Worm (Caenorhabditis elegans) whole organism, L2 larva: Measurements from ENCODE around the gene Y82E9BR.14.

Source experiments
- C34F6.9 ChIP-seq: fragments of 150-350 bp; optimal IDR thresholded peaks from 2 replicates; lab custom pipeline; 2014; ENCODE audit warnings: missing biosample characterization, missing genetic modification characterization
- F13H6.1 ChIP-seq: sonication (generic microtip); optimal IDR thresholded peaks from 2 replicates; lab custom pipeline; 2016; ENCODE audit warnings: missing genetic modification characterization, missing compliant biosample characterization
- aly-2 ChIP-seq: fragments of 150-350 bp; optimal IDR thresholded peaks from 2 replicates; lab custom pipeline; 2014; ENCODE audit warnings: missing biosample characterization, missing genetic modification characterization
- ama-1 ChIP-seq: fragments of 150-350 bp; optimal IDR thresholded peaks from 2 replicates; lab custom pipeline; 2018; ENCODE audit warnings: inconsistent platforms
- ceh-82 ChIP-seq: fragments of 150-350 bp; optimal IDR thresholded peaks from 2 replicates; lab custom pipeline; 2014; ENCODE audit warnings: missing biosample characterization, missing genetic modification characterization
- egl-27 ChIP-seq: sonication (generic microtip); optimal IDR thresholded peaks from 3 replicates; lab custom pipeline; 2017; ENCODE audit warnings: missing biosample characterization, missing genetic modification reagents, missing genetic modification characterization
- mbf-1 ChIP-seq: sonication (generic microtip); optimal IDR thresholded peaks from 2 replicates; lab custom pipeline; 2017; ENCODE audit warnings: missing biosample characterization, missing genetic modification characterization
- nhr-10 ChIP-seq: sonication (generic microtip); optimal IDR thresholded peaks from 2 replicates; lab custom pipeline; 2017; ENCODE audit warnings: missing biosample characterization, missing genetic modification characterization
- nhr-21 ChIP-seq: fragments of 150-350 bp; optimal IDR thresholded peaks from 2 replicates; lab custom pipeline; 2014; ENCODE audit warnings: missing biosample characterization, missing genetic modification characterization
- nhr-77 ChIP-seq: fragments of 150-350 bp; optimal IDR thresholded peaks from 2 replicates; lab custom pipeline; 2014; ENCODE audit warnings: missing biosample characterization, missing genetic modification characterization
- snpc-4 ChIP-seq: fragments of 150-350 bp; optimal IDR thresholded peaks from 2 replicates; lab custom pipeline; 2014; ENCODE audit warnings: missing biosample characterization, missing genetic modification characterization

- TF ChIP-seq egl-27 (tag; lab: Kevin White, UChicago) = no peak
- TF ChIP-seq mbf-1 = no peak
- no peak for TF ChIP-seq aly-2 (tag; lab: Kevin White, UChicago)
- TF ChIP-seq snpc-4 (tag; lab: Kevin White, UChicago) = no peak
- no peak for TF ChIP-seq C34F6.9 (tag; lab: Kevin White, UChicago)
- TF ChIP-seq nhr-77 (tag; lab: Kevin White, UChicago) = no peak
- no peak for TF ChIP-seq nhr-10 (tag; lab: Kevin White, UChicago)
- TF ChIP-seq nhr-21 (tag; lab: Kevin White, UChicago) = no peak
- TF ChIP-seq F13H6.1 (tag; lab: Kevin White, UChicago) = no peak
- no peak for TF ChIP-seq ceh-82 (tag; lab: Kevin White, UChicago)
- TF ChIP-seq ama-1 (lab: Kevin White, UChicago) = no peak
Measured at ce11 chrIII:1389988-1390387, 23.9 kb downstream of the Y82E9BR.14 start.
